Worm (Caenorhabditis elegans): ENCODE results near the gene clec-82.
A peak's percentile ranks its signal among the peaks of the same experiment; 100 is the strongest.

- TF ChIP-seq ztf-23 (GFP tag; IDR thresholded peaks at IDR 0.05) (peak; percentile 74), ztf-29 (GFP tag; IDR thresholded peaks at IDR 0.05) (no peak), flt-1 (GFP tag; IDR thresholded peaks at IDR 0.05) (peak; percentile 90)
These were observed 29.9 kb upstream of the clec-82 start, which contains the start of gene Y54G2A.45 for ce11 chrIV:2805525-2805924.
